Worm (Caenorhabditis elegans): ENCODE data around the gene ikke-1.
A peak's percentile ranks its signal among the peaks of the same experiment; 100 is the strongest.

DNA sequence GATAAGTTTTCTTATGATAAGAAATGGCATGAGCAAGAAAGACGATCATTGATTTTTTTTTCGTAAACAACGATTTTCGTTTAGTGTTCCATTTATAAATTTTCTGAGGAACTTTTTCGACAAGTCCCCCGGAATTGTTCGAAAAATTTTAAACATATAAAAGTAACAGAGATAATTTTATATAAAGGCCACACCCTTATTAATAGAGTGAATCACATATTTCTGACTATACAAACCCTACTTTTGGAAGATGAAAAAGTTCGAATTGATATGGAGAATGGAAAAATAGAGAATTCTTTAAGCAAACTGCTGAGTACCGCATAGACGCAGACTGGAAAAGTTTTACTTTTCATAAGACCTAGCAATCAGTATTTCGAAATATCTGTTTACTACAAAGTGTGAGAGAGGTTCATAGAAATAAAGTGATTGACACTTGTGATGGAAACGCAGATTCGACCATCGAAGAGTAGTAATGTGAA lies 658 bp upstream of the ikke-1 start:
- TF ChIP-seq lsy-2 (tag; optimal IDR thresholded peaks at IDR 0.05) (no peak), nhr-12 (tag; optimal IDR thresholded peaks at IDR 0.05) (no peak), ceh-43 (GFP tag; optimal IDR thresholded peaks at IDR 0.05) (peak; percentile 6), pha-4 (tag; optimal IDR thresholded peaks at IDR 0.05) (no peak), ceh-39 (tag; optimal IDR thresholded peaks at IDR 0.05) (no peak), unc-62 (GFP tag; optimal IDR thresholded peaks at IDR 0.05) (peak; percentile 58), elt-1 (tag; optimal IDR thresholded peaks at IDR 0.05; ENCODE audit: borderline replicate concordance, insufficient read depth) (no peak), tbx-8 (GFP tag; optimal IDR thresholded peaks at IDR 0.05) (no peak), snpc-4 (tag; optimal IDR thresholded peaks at IDR 0.05) (no peak), nhr-28 (tag; optimal IDR thresholded peaks at IDR 0.05) (no peak)

Measured in whole organism, mixed stage, embryonic.